Worm (Caenorhabditis elegans): ENCODE measurements around the gene frm-10.

DNA sequence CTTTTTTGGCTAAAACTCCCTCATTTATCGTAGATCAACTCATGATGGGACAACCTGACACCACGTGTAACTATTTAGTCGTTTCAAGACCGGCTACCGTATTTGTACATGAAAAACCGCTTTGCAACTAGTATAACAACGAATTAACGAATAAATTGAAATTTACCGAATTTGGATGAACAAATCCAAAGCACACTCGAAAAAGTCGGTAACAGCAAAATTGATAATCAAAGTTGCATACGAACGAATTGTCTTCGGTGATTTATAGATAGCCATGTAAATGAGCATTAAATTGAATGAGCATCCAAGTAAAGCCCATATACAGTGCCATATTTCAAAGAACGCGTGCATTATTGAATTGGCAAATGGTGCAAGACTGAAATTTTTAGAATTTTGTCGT, 30.6 kb upstream of the frm-10 start, which contains the start of gene srd-17:
- TF ChIP-seq ama-1 (optimal IDR thresholded peaks at IDR 0.05) = no peak
- no peak for TF ChIP-seq sea-2 (GFP tag; optimal IDR thresholded peaks at IDR 0.05)
- TF ChIP-seq unc-62 (GFP tag; optimal IDR thresholded peaks at IDR 0.05) = no peak
- no peak for TF ChIP-seq hmg-11 (tag; optimal IDR thresholded peaks at IDR 0.05)
- TF ChIP-seq skn-1 (tag; optimal IDR thresholded peaks at IDR 0.05) = no peak
- TF ChIP-seq nhr-77 (tag; optimal IDR thresholded peaks at IDR 0.05) = no peak
- no peak for TF ChIP-seq R02D3.7 (tag; optimal IDR thresholded peaks at IDR 0.05)
- no peak for TF ChIP-seq tbx-2 (tag; optimal IDR thresholded peaks at IDR 0.05)
- TF ChIP-seq fos-1 (tag; optimal IDR thresholded peaks at IDR 0.05) = no peak
- no peak for TF ChIP-seq pqm-1 (tag; optimal IDR thresholded peaks at IDR 0.05)
- TF ChIP-seq nhr-237 (tag; optimal IDR thresholded peaks at IDR 0.05) = no peak
- TF ChIP-seq ZK546.5 (tag; optimal IDR thresholded peaks at IDR 0.05) = no peak
- no peak for TF ChIP-seq nhr-76 (tag; optimal IDR thresholded peaks at IDR 0.05)
